Worm (Caenorhabditis elegans): ENCODE measurements around the gene del-1.

DNA sequence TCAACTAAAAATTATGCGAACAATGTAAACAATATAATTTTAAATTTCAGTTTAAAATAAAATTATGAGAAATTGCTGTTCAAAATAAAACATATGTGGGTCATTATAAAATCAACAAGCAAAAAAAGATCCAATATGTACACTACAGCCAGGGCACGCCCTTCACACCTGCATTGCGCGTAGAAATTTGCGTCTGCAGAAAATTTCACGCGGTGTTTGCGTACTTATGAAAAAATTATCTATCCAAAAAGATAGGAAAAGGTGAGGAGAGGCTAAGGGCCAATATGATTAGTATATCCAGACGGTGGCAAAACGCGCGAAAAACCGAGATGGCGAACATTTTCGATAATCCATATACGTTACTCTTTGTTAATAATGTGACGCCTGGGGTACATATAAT lies 23.4 kb upstream of the del-1 start:
- no peak for TF ChIP-seq unc-130 (GFP tag; optimal IDR thresholded peaks at IDR 0.05)
- TF ChIP-seq ztf-22 (GFP tag; optimal IDR thresholded peaks at IDR 0.05), result no peak
- TF ChIP-seq egl-18 (GFP tag; IDR thresholded peaks at IDR 0.05), result no peak
- TF ChIP-seq efl-1 (GFP tag; optimal IDR thresholded peaks at IDR 0.05), result no peak
- TF ChIP-seq sptf-2 (GFP tag; optimal IDR thresholded peaks at IDR 0.05), result no peak
- TF ChIP-seq Y53G8AR.9 (GFP tag; conservative IDR thresholded peaks at IDR 0.05), result no peak
- TF ChIP-seq ztf-3 (GFP tag; optimal IDR thresholded peaks at IDR 0.05), result no peak
- no peak for TF ChIP-seq snpc-3.4 (tag; optimal IDR thresholded peaks at IDR 0.05)
- no peak for TF ChIP-seq unc-62 (GFP tag; optimal IDR thresholded peaks at IDR 0.05)
- TF ChIP-seq snpc-4 (GFP tag; optimal IDR thresholded peaks at IDR 0.05), result no peak
- TF ChIP-seq snpc-4 (tag; optimal IDR thresholded peaks at IDR 0.05), result no peak
- TF ChIP-seq lin-35 (GFP tag; optimal IDR thresholded peaks at IDR 0.05), result no peak
- no peak for TF ChIP-seq ZK185.1 (tag; optimal IDR thresholded peaks at IDR 0.05; ENCODE audit: poor library complexity, severe bottlenecking)
- TF ChIP-seq egrh-3 (GFP tag; IDR thresholded peaks at IDR 0.05), result no peak
- TF ChIP-seq ama-1 (optimal IDR thresholded peaks at IDR 0.05), result no peak
- no peak for TF ChIP-seq ama-1 (GFP tag; optimal IDR thresholded peaks at IDR 0.05)

Data from whole organism, young adult.